Fruit fly (Drosophila melanogaster) whole organism, embryonic: ENCODE measurements around the gene CG45081.
A peak's percentile ranks its signal among the peaks of the same experiment; 100 is the strongest.

Experiments
- Abd-B ChIP-seq: fragments of 200-800 bp; sonication (Bioruptor generic); optimal IDR thresholded peaks from 2 replicates; lab custom pipeline; 2018; ENCODE audit warnings: missing biosample characterization, mild to moderate bottlenecking, missing genetic modification characterization, moderate library complexity
- CG11398 ChIP-seq: fragments of 200-800 bp; sonication (Bioruptor generic); optimal IDR thresholded peaks from 2 replicates; lab custom pipeline; 2016; ENCODE audit warnings: missing biosample characterization, missing genetic modification characterization
- CG11456 ChIP-seq: fragments of 200-800 bp; sonication (Bioruptor generic); IDR thresholded peaks from 3 replicates; pipeline ENCODE4 v1.3.6; 2022; ENCODE audit warnings: missing biosample characterization, missing genetic modification characterization
- CG12071 ChIP-seq: fragments of 200-800 bp; sonication (Bioruptor generic); optimal IDR thresholded peaks from 3 replicates; lab custom pipeline; 2018; ENCODE audit warnings: missing biosample characterization, mild to moderate bottlenecking, missing genetic modification characterization
- CG12104 ChIP-seq: fragments of 200-800 bp; sonication (Bioruptor generic); optimal IDR thresholded peaks from 3 replicates; lab custom pipeline; 2016; ENCODE audit warnings: missing biosample characterization, missing genetic modification characterization
- CG12744 ChIP-seq: fragments of 200-800 bp; sonication (Bioruptor generic); optimal IDR thresholded peaks from 2 replicates; lab custom pipeline; 2016; ENCODE audit warnings: missing biosample characterization, missing genetic modification characterization
- CG14441 ChIP-seq: fragments of 200-800 bp; sonication (Bioruptor generic); IDR thresholded peaks from 2 replicates; pipeline ENCODE4 v1.3.6; 2022; ENCODE audit warnings: missing biosample characterization, missing genetic modification characterization
- CG15601 ChIP-seq: fragments of 200-800 bp; sonication (Bioruptor generic); optimal IDR thresholded peaks from 3 replicates; lab custom pipeline; 2019; ENCODE audit warnings: missing biosample characterization, mild to moderate bottlenecking, missing genetic modification characterization, moderate library complexity
- CG16815 ChIP-seq: fragments of 200-800 bp; sonication (Bioruptor generic); optimal IDR thresholded peaks from 3 replicates; lab custom pipeline; 2017; ENCODE audit warnings: missing biosample characterization, mild to moderate bottlenecking, missing genetic modification characterization
- CG17385 ChIP-seq: fragments of 200-800 bp; sonication (Bioruptor generic); optimal IDR thresholded peaks from 3 replicates; lab custom pipeline; 2018; ENCODE audit warnings: missing biosample characterization, mild to moderate bottlenecking, missing genetic modification characterization
- CG2712 ChIP-seq: fragments of 200-800 bp; optimal IDR thresholded peaks from 3 replicates; lab custom pipeline; 2019; ENCODE audit warnings: missing biosample characterization, mild to moderate bottlenecking, missing genetic modification characterization, moderate library complexity
- CG2875 ChIP-seq: fragments of 200-800 bp; sonication (Bioruptor generic); optimal IDR thresholded peaks from 2 replicates; lab custom pipeline; 2017; ENCODE audit warnings: missing biosample characterization, mild to moderate bottlenecking, missing genetic modification characterization, missing genetic modification reagents
- CG30403 ChIP-seq: fragments of 200-800 bp; sonication (Bioruptor generic); optimal IDR thresholded peaks from 3 replicates; lab custom pipeline; 2016; ENCODE audit warnings: missing biosample characterization, missing genetic modification characterization
- CG32767 ChIP-seq: fragments of 200-800 bp; sonication (Bioruptor generic); IDR thresholded peaks from 2 replicates; pipeline ENCODE4 v1.3.6; 2022; ENCODE audit warnings: missing biosample characterization, missing genetic modification characterization
- CG4617 ChIP-seq: fragments of 200-800 bp; sonication (Bioruptor generic); optimal IDR thresholded peaks from 3 replicates; lab custom pipeline; 2016; ENCODE audit warnings: missing biosample characterization, missing genetic modification characterization, borderline replicate concordance
- CG4707 ChIP-seq: fragments of 200-800 bp; sonication (Bioruptor generic); optimal IDR thresholded peaks from 2 replicates; lab custom pipeline; 2018; ENCODE audit warnings: missing biosample characterization, mild to moderate bottlenecking, missing genetic modification characterization, moderate library complexity
- CG7556 ChIP-seq: fragments of 200-800 bp; sonication (Bioruptor generic); optimal IDR thresholded peaks from 2 replicates; lab custom pipeline; 2017; ENCODE audit warnings: missing biosample characterization, mild to moderate bottlenecking, missing genetic modification characterization
- CG9876 ChIP-seq: fragments of 200-800 bp; sonication (Bioruptor generic); optimal IDR thresholded peaks from 2 replicates; lab custom pipeline; 2016; ENCODE audit warnings: missing biosample characterization, missing genetic modification characterization
- Chrac-16 ChIP-seq: fragments of 200-800 bp; sonication (Bioruptor generic); optimal IDR thresholded peaks from 3 replicates; lab custom pipeline; 2016; ENCODE audit warnings: missing biosample characterization, missing genetic modification characterization
- Dad ChIP-seq: fragments of 200-800 bp; sonication (Bioruptor generic); optimal IDR thresholded peaks from 3 replicates; lab custom pipeline; 2016; ENCODE audit warnings: missing biosample characterization, missing genetic modification characterization
- Fer1 ChIP-seq: fragments of 200-800 bp; sonication (Bioruptor generic); optimal IDR thresholded peaks from 2 replicates; lab custom pipeline; 2017; ENCODE audit warnings: missing biosample characterization, mild to moderate bottlenecking, missing genetic modification characterization
- GATAe ChIP-seq: fragments of 200-800 bp; sonication (Bioruptor generic); conservative IDR thresholded peaks from 2 replicates; pipeline ENCODE4 v1.3.6; 2022; ENCODE audit warnings: missing biosample characterization, missing genetic modification characterization
- HLH4C ChIP-seq: fragments of 200-800 bp; sonication (Bioruptor generic); IDR thresholded peaks from 3 replicates; pipeline ENCODE4 v1.3.6; 2022; ENCODE audit warnings: missing biosample characterization, missing genetic modification characterization; ENCODE audit not compliant: partially characterized antibody
- HLH54F ChIP-seq: fragments of 200-800 bp; sonication (Bioruptor generic); optimal IDR thresholded peaks from 3 replicates; lab custom pipeline; 2016; ENCODE audit warnings: missing biosample characterization, missing genetic modification characterization
- Mad ChIP-seq: fragments of 200-800 bp; sonication (Bioruptor generic); optimal IDR thresholded peaks from 2 replicates; lab custom pipeline; 2016; ENCODE audit warnings: missing biosample characterization, missing genetic modification characterization
- NfI ChIP-seq: fragments of 200-800 bp; sonication (Bioruptor generic); optimal IDR thresholded peaks from 3 replicates; lab custom pipeline; 2018; ENCODE audit warnings: missing biosample characterization, mild to moderate bottlenecking, missing genetic modification characterization, moderate library complexity
- Ravus ChIP-seq: fragments of 200-800 bp; sonication (Bioruptor generic); IDR thresholded peaks from 2 replicates; pipeline ENCODE4 v1.3.6; 2022; ENCODE audit warnings: missing biosample characterization, missing genetic modification characterization
- Six4 ChIP-seq: fragments of 200-800 bp; sonication (Bioruptor generic); optimal IDR thresholded peaks from 2 replicates; lab custom pipeline; 2016; ENCODE audit warnings: missing biosample characterization, missing genetic modification characterization
- Ssrp ChIP-seq: fragments of 200-800 bp; sonication (Bioruptor generic); optimal IDR thresholded peaks from 2 replicates; lab custom pipeline; 2018; ENCODE audit warnings: missing biosample characterization, mild to moderate bottlenecking, missing genetic modification characterization, moderate library complexity
- ase ChIP-seq: fragments of 200-800 bp; sonication (Bioruptor generic); IDR thresholded peaks from 3 replicates; pipeline ENCODE4 v1.3.6; 2022; ENCODE audit warnings: missing biosample characterization, missing genetic modification characterization
- ato ChIP-seq: fragments of 200-800 bp; sonication (Bioruptor generic); IDR thresholded peaks from 2 replicates; pipeline ENCODE4 v1.3.6; 2022; ENCODE audit warnings: missing biosample characterization, missing genetic modification characterization; ENCODE audit not compliant: partially characterized antibody
- bowl ChIP-seq: fragments of 200-800 bp; sonication (Bioruptor generic); IDR thresholded peaks from 2 replicates; pipeline ENCODE4 v1.3.6; 2022; ENCODE audit warnings: missing biosample characterization, missing genetic modification characterization
- bsh ChIP-seq, 2 experiments: fragments of 200-800 bp; sonication (Bioruptor generic); optimal IDR thresholded peaks; 2 replicates each; lab custom pipeline; 2017 to 2018; ENCODE audit warnings: mild to moderate bottlenecking in 2 of 2, missing biosample characterization in 2 of 2, missing genetic modification characterization in 2 of 2, moderate library complexity in 1 of 2
- caup ChIP-seq: fragments of 200-800 bp; sonication (Bioruptor generic); optimal IDR thresholded peaks from 3 replicates; lab custom pipeline; 2017; ENCODE audit warnings: missing biosample characterization, mild to moderate bottlenecking, missing genetic modification characterization, moderate library complexity; ENCODE audit not compliant: severe bottlenecking
- chinmo ChIP-seq: fragments of 200-800 bp; sonication (Bioruptor generic); IDR thresholded peaks from 4 replicates; pipeline ENCODE4 v1.3.6; 2022; ENCODE audit warnings: missing biosample characterization, missing genetic modification characterization; ENCODE audit not compliant: partially characterized antibody
- corto ChIP-seq: fragments of 200-800 bp; sonication (Bioruptor generic); optimal IDR thresholded peaks from 2 replicates; lab custom pipeline; 2016; ENCODE audit warnings: missing biosample characterization, mild to moderate bottlenecking, missing genetic modification characterization, moderate library complexity
- dan ChIP-seq: fragments of 200-800 bp; sonication (Bioruptor generic); IDR thresholded peaks from 2 replicates; pipeline ENCODE4 v1.3.6; 2022; ENCODE audit warnings: missing biosample characterization, missing genetic modification characterization
- fu2 ChIP-seq: fragments of 200-800 bp; sonication (Bioruptor generic); optimal IDR thresholded peaks from 2 replicates; lab custom pipeline; 2016; ENCODE audit warnings: missing biosample characterization, missing genetic modification characterization
- grn ChIP-seq: fragments of 200-800 bp; sonication (Bioruptor generic); optimal IDR thresholded peaks from 3 replicates; lab custom pipeline; 2017; ENCODE audit warnings: missing biosample characterization, missing genetic modification characterization
- gro ChIP-seq: fragments of 200-800 bp; sonication (Bioruptor generic); optimal IDR thresholded peaks from 2 replicates; lab custom pipeline; 2016; ENCODE audit warnings: missing biosample characterization, missing genetic modification characterization
- h ChIP-seq: fragments of >200 bp; optimal IDR thresholded peaks from 2 replicates; lab custom pipeline; 2017
- insv ChIP-seq, 2 experiments: fragments of 200-800 bp; sonication (Bioruptor generic); optimal IDR thresholded peaks; 3 replicates each; lab custom pipeline; 2016 to 2018; ENCODE audit warnings: missing biosample characterization in 2 of 2, missing genetic modification characterization in 2 of 2
- pita ChIP-seq: fragments of 200-800 bp; sonication (Bioruptor generic); optimal IDR thresholded peaks from 2 replicates; lab custom pipeline; 2017; ENCODE audit warnings: missing biosample characterization, mild to moderate bottlenecking, missing genetic modification characterization
- pnt ChIP-seq: fragments of 200-800 bp; sonication (Bioruptor generic); optimal IDR thresholded peaks from 3 replicates; lab custom pipeline; 2016; ENCODE audit warnings: missing biosample characterization, missing genetic modification characterization
- pros ChIP-seq: fragments of 200-800 bp; sonication (Bioruptor generic); optimal IDR thresholded peaks from 3 replicates; lab custom pipeline; 2019; ENCODE audit warnings: missing biosample characterization, mild to moderate bottlenecking, missing genetic modification characterization, moderate library complexity
- psq ChIP-seq: fragments of 200-800 bp; sonication (Bioruptor generic); optimal IDR thresholded peaks from 2 replicates; lab custom pipeline; 2017; ENCODE audit warnings: missing biosample characterization, missing genetic modification characterization
- seq ChIP-seq: fragments of 200-800 bp; sonication (Bioruptor generic); IDR thresholded peaks from 2 replicates; pipeline ENCODE4 v1.3.6; 2022; ENCODE audit warnings: missing biosample characterization, missing genetic modification characterization
- sisA ChIP-seq: fragments of 200-800 bp; sonication (Bioruptor generic); IDR thresholded peaks from 2 replicates; pipeline ENCODE4 v1.3.6; 2022; ENCODE audit warnings: missing biosample characterization, missing genetic modification characterization
- tio ChIP-seq: fragments of 200-800 bp; sonication (Bioruptor generic); optimal IDR thresholded peaks from 2 replicates; lab custom pipeline; 2017; ENCODE audit warnings: missing biosample characterization, missing genetic modification characterization, inconsistent platforms
- tx ChIP-seq: fragments of 200-800 bp; sonication (Bioruptor generic); optimal IDR thresholded peaks from 2 replicates; lab custom pipeline; 2016; ENCODE audit warnings: missing biosample characterization, missing genetic modification characterization
- wdn ChIP-seq: fragments of 200-800 bp; sonication (Bioruptor generic); IDR thresholded peaks from 2 replicates; pipeline ENCODE4 v1.3.6; 2022; ENCODE audit warnings: missing biosample characterization, missing genetic modification characterization

The CG45081 gene

DNA sequence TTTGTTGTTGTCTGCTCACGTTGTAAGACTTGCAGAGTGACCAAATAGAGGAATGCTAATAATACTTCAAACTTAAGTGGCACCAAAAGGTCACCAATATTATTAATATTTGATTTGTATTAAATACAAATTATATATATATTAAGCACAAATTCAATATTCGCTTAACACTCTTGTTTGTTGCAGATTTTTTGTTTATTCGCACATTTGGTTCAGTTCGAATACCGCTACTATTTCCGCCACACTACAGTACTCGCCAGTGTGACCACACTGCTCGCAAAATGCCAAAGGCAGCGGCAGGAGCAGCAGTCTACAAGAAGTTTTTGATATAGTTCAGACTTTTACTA lies 1.7 kb upstream of the CG45081 start, which contains the start of gene Max (continued):
- TF ChIP-seq Fer1 (GFP tag; lab: Kevin White, UChicago): peak; percentile 83
- peak; percentile 87 for TF ChIP-seq CG4617
- peak; percentile 59 for TF ChIP-seq Ssrp (tag; lab: Kevin White, UChicago)
- TF ChIP-seq CG7556 (GFP tag; lab: Kevin White, UChicago): peak; percentile 13
- TF ChIP-seq CG11456 (GFP tag; lab: Robert Waterston, UW): peak; percentile 62; the same call in 2 of the 3 replicates
- TF ChIP-seq NfI (GFP tag; lab: Kevin White, UChicago): peak; percentile 79
- TF ChIP-seq pnt: peak; percentile 33
- peak; percentile 72 for TF ChIP-seq CG17385 (GFP tag; lab: Kevin White, UChicago)
- peak; percentile 7 for TF ChIP-seq HLH54F (GFP tag; lab: Kevin White, UChicago)
- peak; percentile 52 for TF ChIP-seq CG2875 (GFP tag; lab: Kevin White, UChicago)
- no peak; the same call in 1 of the 2 replicates for TF ChIP-seq bowl (GFP tag; lab: Robert Waterston, UW)
- no peak for TF ChIP-seq pita (GFP tag; lab: Kevin White, UChicago)
- no peak for TF ChIP-seq tx (GFP tag; lab: Kevin White, UChicago)
- peak; percentile 36 for TF ChIP-seq Mad (GFP tag; lab: Kevin White, UChicago)
- TF ChIP-seq CG16815 (GFP tag; lab: Kevin White, UChicago): no peak
- no peak for TF ChIP-seq CG9876
- peak; percentile 60 for TF ChIP-seq Chrac-16
- TF ChIP-seq grn (GFP tag; lab: Kevin White, UChicago): no peak
- peak; percentile 84 for TF ChIP-seq CG2712
- no peak for TF ChIP-seq h
- peak; percentile 63 for TF ChIP-seq CG12104
- peak; percentile 75 for TF ChIP-seq caup (GFP tag; lab: Kevin White, UChicago)
- TF ChIP-seq CG12744 (GFP tag; lab: Kevin White, UChicago): no peak
- peak in 1 of 2 experiments; percentile 37 for TF ChIP-seq insv (GFP tag; optimal IDR thresholded peaks at IDR 0.05; lab: Kevin White, UChicago)
- TF ChIP-seq psq: no peak
- peak; percentile 32 for TF ChIP-seq Abd-B (GFP tag; lab: Kevin White, UChicago)
- no peak for TF ChIP-seq wdn (GFP tag; lab: Robert Waterston, UW)
- TF ChIP-seq CG30403 (GFP tag; lab: Kevin White, UChicago): peak; percentile 66
- peak; percentile 43 for TF ChIP-seq Six4
- TF ChIP-seq seq (GFP tag; lab: Robert Waterston, UW): peak; percentile 57; the same call in 1 of the 2 replicates
- no peak for TF ChIP-seq HLH4C (GFP tag; lab: Robert Waterston, UW)
- TF ChIP-seq corto: no peak
- peak in 1 of 2 experiments; percentile 73 for TF ChIP-seq bsh (GFP tag; optimal IDR thresholded peaks at IDR 0.05; lab: Kevin White, UChicago)
- no peak for TF ChIP-seq pros
- no peak for TF ChIP-seq ato
- no peak for TF ChIP-seq gro (GFP tag; lab: Kevin White, UChicago)
- no peak for TF ChIP-seq fu2
- no peak for TF ChIP-seq CG4707 (GFP tag; lab: Kevin White, UChicago)
- peak; percentile 76 for TF ChIP-seq CG32767 (GFP tag; lab: Robert Waterston, UW)
- peak; percentile 22; the same call in 1 of the 2 replicates for TF ChIP-seq Ravus (GFP tag; lab: Robert Waterston, UW)
- peak; percentile 42 for TF ChIP-seq sisA
- TF ChIP-seq CG12071: peak; percentile 36
- TF ChIP-seq tio: no peak
- TF ChIP-seq ase (GFP tag; lab: Robert Waterston, UW): peak; percentile 67; the same call in 1 of the 3 replicates
- TF ChIP-seq CG14441 (GFP tag; lab: Robert Waterston, UW): peak; percentile 76
- TF ChIP-seq CG11398 (GFP tag; lab: Kevin White, UChicago): no peak
- TF ChIP-seq CG15601 (tag; lab: Kevin White, UChicago): peak; percentile 72
- TF ChIP-seq GATAe: no peak
- TF ChIP-seq chinmo (GFP tag; lab: Robert Waterston, UW): no peak
- TF ChIP-seq Dad: no peak
- no peak for TF ChIP-seq dan (GFP tag; lab: Robert Waterston, UW)
